Worm (Caenorhabditis elegans): ENCODE measurements around the gene abu-11.

- TF ChIP-seq ets-4 (tag; optimal IDR thresholded peaks at IDR 0.05) = no peak
- TF ChIP-seq Y22D7AL.16 (tag; optimal IDR thresholded peaks at IDR 0.05) = no peak
These were observed 42.9 kb downstream of the abu-11 start for ce11 chrII:151495-151894.

Data from whole organism, late embryonic.